Worm (Caenorhabditis elegans) whole organism, L1 larva: ENCODE results near the gene sup-26.

Experiments used
- C16A3.4 ChIP-seq: fragments of 150-350 bp; optimal IDR thresholded peaks from 2 replicates; lab custom pipeline; 2014; ENCODE audit warnings: missing biosample characterization, missing genetic modification characterization
- aly-2 ChIP-seq: fragments of 150-350 bp; optimal IDR thresholded peaks from 2 replicates; lab custom pipeline; 2014; ENCODE audit warnings: missing biosample characterization, missing genetic modification characterization
- blmp-1 ChIP-seq: fragments of 150-350 bp; optimal IDR thresholded peaks from 2 replicates; lab custom pipeline; 2014; ENCODE audit warnings: missing biosample characterization, missing genetic modification characterization
- ceh-8 ChIP-seq: fragments of 200-800 bp; sonication (Bioruptor generic); optimal IDR thresholded peaks from 2 replicates; lab custom pipeline; 2018; ENCODE audit warnings: mild to moderate bottlenecking, missing genetic modification characterization, moderate library complexity, missing compliant biosample characterization
- ceh-82 ChIP-seq, 3 experiments: fragments of 150-350 bp in 1 of 3; sonication (generic microtip) in 2 of 3; optimal IDR thresholded peaks; 2 replicates each; lab custom pipeline; 2014 to 2017; ENCODE audit warnings: missing biosample characterization in 3 of 3, missing genetic modification characterization in 3 of 3
- dsc-1 ChIP-seq: sonication (generic microtip); optimal IDR thresholded peaks from 2 replicates; lab custom pipeline; 2016; ENCODE audit warnings: mild to moderate bottlenecking, missing genetic modification characterization, missing compliant biosample characterization
- efl-1 ChIP-seq, 4 experiments: fragments of 150-350 bp; optimal IDR thresholded peaks in 3 of 4; peaks in 1 of 4; 1 replicate in 1 of 4; 2 replicates in 3 of 4; lab custom pipeline; 2014; ENCODE audit warnings: missing biosample characterization in 2 of 4, missing genetic modification characterization in 2 of 4, missing genetic modification reagents in 2 of 4
- egl-27 ChIP-seq, 2 experiments: fragments of 150-350 bp in 1 of 2; sonication (generic microtip); optimal IDR thresholded peaks; 3 replicates each; lab custom pipeline; 2017 to 2018; ENCODE audit warnings: missing biosample characterization in 2 of 2, missing genetic modification characterization in 2 of 2, missing genetic modification reagents in 2 of 2
- elt-3 ChIP-seq, 6 experiments: fragments of 150-350 bp in 1 of 6; sonication (generic microtip); optimal IDR thresholded peaks; 2 replicates each; lab custom pipeline; 2017 to 2018; ENCODE audit warnings: missing biosample characterization in 6 of 6, missing genetic modification characterization in 6 of 6, inconsistent platforms in 1 of 6
- grh-1 ChIP-seq: fragments of 200-800 bp; sonication (Bioruptor generic); IDR thresholded peaks from 2 replicates; pipeline ENCODE4 v1.3.6; 2022; ENCODE audit warnings: missing genetic modification reagents, missing genetic modification characterization, missing compliant biosample characterization
- hlh-17 ChIP-seq: fragments of 200-800 bp; sonication (Bioruptor generic); optimal IDR thresholded peaks from 2 replicates; lab custom pipeline; 2018; ENCODE audit warnings: missing genetic modification characterization, mild to moderate bottlenecking, missing compliant biosample characterization, moderate library complexity, borderline replicate concordance
- hpl-2 ChIP-seq: fragments of 150-350 bp; optimal IDR thresholded peaks from 2 replicates; lab custom pipeline; 2014; ENCODE audit warnings: missing biosample characterization, missing genetic modification reagents, missing genetic modification characterization
- lin-13 ChIP-seq: fragments of 150-350 bp; optimal IDR thresholded peaks from 2 replicates; lab custom pipeline; 2014; ENCODE audit warnings: missing biosample characterization, missing genetic modification reagents, missing genetic modification characterization
- lin-14 ChIP-seq: fragments of 200-800 bp; sonication (Bioruptor generic); optimal IDR thresholded peaks from 2 replicates; lab custom pipeline; 2018; ENCODE audit warnings: mild to moderate bottlenecking, missing genetic modification characterization, moderate library complexity, missing compliant biosample characterization
- lin-35 ChIP-seq, 2 experiments: fragments of 150-350 bp; optimal IDR thresholded peaks; 2 replicates each; lab custom pipeline; 2014; ENCODE audit warnings: missing biosample characterization in 2 of 2, missing genetic modification characterization in 2 of 2, missing genetic modification reagents in 2 of 2
- lsy-2 ChIP-seq, 2 experiments: fragments of 150-350 bp; optimal IDR thresholded peaks; 2 replicates each; lab custom pipeline; 2014; ENCODE audit warnings: missing biosample characterization in 2 of 2, missing genetic modification characterization in 2 of 2
- mab-9 ChIP-seq: fragments of 200-800 bp; sonication (Bioruptor generic); IDR thresholded peaks from 2 replicates; pipeline ENCODE4 v1.3.6; 2022; ENCODE audit warnings: missing genetic modification reagents, missing genetic modification characterization, missing compliant biosample characterization
- mdl-1 ChIP-seq, 2 experiments: fragments of 150-350 bp; optimal IDR thresholded peaks; 2 replicates each; lab custom pipeline; 2014 to 2017; ENCODE audit warnings: missing biosample characterization in 2 of 2, missing genetic modification characterization in 2 of 2, inconsistent platforms in 1 of 2
- mep-1 ChIP-seq: fragments of 150-350 bp; optimal IDR thresholded peaks from 2 replicates; lab custom pipeline; 2014; ENCODE audit warnings: missing biosample characterization, missing genetic modification characterization
- nhr-11 ChIP-seq: fragments of 150-350 bp; optimal IDR thresholded peaks from 2 replicates; lab custom pipeline; 2014; ENCODE audit warnings: missing biosample characterization, missing genetic modification characterization
- nhr-19 ChIP-seq: fragments of 200-800 bp; sonication (Bioruptor generic); conservative IDR thresholded peaks from 2 replicates; pipeline ENCODE4 v1.3.6; 2022; ENCODE audit warnings: missing genetic modification characterization, missing compliant biosample characterization
- nhr-20 ChIP-seq: sonication (generic microtip); optimal IDR thresholded peaks from 2 replicates; lab custom pipeline; 2016; ENCODE audit warnings: mild to moderate bottlenecking, missing genetic modification characterization, missing compliant biosample characterization
- nhr-237 ChIP-seq: fragments of 150-350 bp; optimal IDR thresholded peaks from 2 replicates; lab custom pipeline; 2014; ENCODE audit warnings: missing biosample characterization, missing genetic modification characterization
- nhr-47 ChIP-seq: sonication (generic microtip); optimal IDR thresholded peaks from 2 replicates; lab custom pipeline; 2016; ENCODE audit warnings: mild to moderate bottlenecking, missing genetic modification characterization, moderate library complexity, missing compliant biosample characterization
- nhr-71 ChIP-seq: sonication (generic microtip); optimal IDR thresholded peaks from 2 replicates; lab custom pipeline; 2016; ENCODE audit warnings: mild to moderate bottlenecking, missing genetic modification characterization, moderate library complexity, missing compliant biosample characterization
- nhr-85 ChIP-seq: sonication (generic microtip); peaks from one replicate; lab custom pipeline; 2016; ENCODE audit warnings: missing genetic modification characterization, inconsistent platforms, missing compliant biosample characterization
- nhr-90 ChIP-seq: sonication (generic microtip); optimal IDR thresholded peaks from 2 replicates; lab custom pipeline; 2016; ENCODE audit warnings: mild to moderate bottlenecking, missing genetic modification characterization, missing compliant biosample characterization; ENCODE audit not compliant: poor library complexity
- rnt-1 ChIP-seq: sonication (generic microtip); optimal IDR thresholded peaks from 2 replicates; lab custom pipeline; 2016; ENCODE audit warnings: mild to moderate bottlenecking, missing genetic modification characterization, moderate library complexity, missing compliant biosample characterization
- snu-23 ChIP-seq: sonication (generic microtip); optimal IDR thresholded peaks from 2 replicates; lab custom pipeline; 2016; ENCODE audit warnings: missing genetic modification characterization, missing compliant biosample characterization
- sox-4 ChIP-seq: sonication (generic microtip); optimal IDR thresholded peaks from 2 replicates; lab custom pipeline; 2016; ENCODE audit warnings: missing genetic modification characterization, missing compliant biosample characterization
- sup-37 ChIP-seq: fragments of 200-800 bp; sonication (Bioruptor generic); optimal IDR thresholded peaks from 2 replicates; lab custom pipeline; 2018; ENCODE audit warnings: mild to moderate bottlenecking, missing genetic modification characterization, missing compliant biosample characterization
- swsn-7 ChIP-seq: sonication (generic microtip); optimal IDR thresholded peaks from 2 replicates; lab custom pipeline; 2016; ENCODE audit warnings: missing genetic modification characterization, missing compliant biosample characterization
- tbx-2 ChIP-seq: sonication (generic microtip); optimal IDR thresholded peaks from 2 replicates; lab custom pipeline; 2016; ENCODE audit warnings: missing genetic modification characterization, missing compliant biosample characterization
- unc-86 ChIP-seq: sonication (generic microtip); optimal IDR thresholded peaks from 2 replicates; lab custom pipeline; 2016; ENCODE audit warnings: missing genetic modification characterization, missing compliant biosample characterization
- unc-98 ChIP-seq: fragments of 200-800 bp; sonication (Bioruptor generic); IDR thresholded peaks from 2 replicates; pipeline ENCODE4 v1.3.6; 2022; ENCODE audit warnings: missing genetic modification characterization, missing compliant biosample characterization
- xbp-1 ChIP-seq: sonication (generic microtip); optimal IDR thresholded peaks from 2 replicates; lab custom pipeline; 2016; ENCODE audit warnings: missing genetic modification characterization, missing compliant biosample characterization
- zip-4 ChIP-seq: fragments of 200-800 bp; sonication (Bioruptor generic); optimal IDR thresholded peaks from 2 replicates; lab custom pipeline; 2018; ENCODE audit warnings: mild to moderate bottlenecking, missing genetic modification characterization, moderate library complexity, missing compliant biosample characterization
- ztf-11 ChIP-seq, 2 experiments: sonication (generic microtip); optimal IDR thresholded peaks; 2 replicates each; lab custom pipeline; 2016 to 2017; ENCODE audit warnings: missing genetic modification characterization in 2 of 2, missing biosample characterization in 1 of 2, missing compliant biosample characterization in 1 of 2

The sup-26 gene

ce11 chrIII:4280215-4281173, at the start of gene sup-26:
Gene sup-26 (minus strand): TSS chrIII:4280224.
- TF ChIP-seq nhr-85 (tag; lab: Kevin White, UChicago) (peak; percentile 90), nhr-47 (tag; lab: Kevin White, UChicago) (peak; percentile 32), ztf-11 (tag; optimal IDR thresholded peaks at IDR 0.05; lab: Kevin White, UChicago) (peak in 1 of 2 experiments; percentile 62), rnt-1 (tag; lab: Kevin White, UChicago) (peak; percentile 41), nhr-19 (GFP tag; lab: Robert Waterston, UW) (0 out of 2 replicates have a peak, but pooled peaks have one; percentile 4), grh-1 (GFP tag; lab: Robert Waterston, UW) (0 out of 2 replicates have a peak, but pooled peaks have one; percentile 3), snu-23 (GFP tag; lab: Kevin White, UChicago) (peak; percentile 43), nhr-71 (tag; lab: Kevin White, UChicago) (peak; percentile 68), tbx-2 (tag; lab: Kevin White, UChicago) (peak; percentile 40), lin-14 (GFP tag; lab: Kevin White, UChicago) (peak; percentile 70), lin-13 (GFP tag; lab: Kevin White, UChicago) (peak; percentile 23), elt-3 (tag; optimal IDR thresholded peaks at IDR 0.05; lab: Kevin White, UChicago) (peak in 1 of 6 experiments; percentile 29), mab-9 (no peak), egl-27 (tag; optimal IDR thresholded peaks at IDR 0.05; lab: Kevin White, UChicago) (no peak), C16A3.4 (no peak), xbp-1 (tag; lab: Kevin White, UChicago) (peak; percentile 17), ceh-8 (GFP tag; lab: Kevin White, UChicago) (no peak), aly-2 (tag; lab: Kevin White, UChicago) (no peak), unc-86 (tag; lab: Kevin White, UChicago) (peak; percentile 9), dsc-1 (peak; percentile 22), nhr-90 (no peak), blmp-1 (tag; lab: Kevin White, UChicago) (peak; percentile 87), lsy-2 (tag; optimal IDR thresholded peaks at IDR 0.05; lab: Kevin White, UChicago) (peak in 1 of 2 experiments; percentile 36), efl-1 (optimal IDR thresholded peaks at IDR 0.05; lab: Kevin White, UChicago) (no peak), efl-1 (GFP tag; optimal IDR thresholded peaks at IDR 0.05 in 1 of 2; lab: Kevin White, UChicago) (peak in 1 of 2 experiments; percentile 91), sup-37 (peak; percentile 19), lin-35 (GFP tag; optimal IDR thresholded peaks at IDR 0.05; lab: Kevin White, UChicago) (peak in 1 of 2 experiments; percentile 45), sox-4 (tag; lab: Kevin White, UChicago) (peak; percentile 0), mdl-1 (tag; optimal IDR thresholded peaks at IDR 0.05; lab: Kevin White, UChicago) (peak in 1 of 2 experiments; percentile 42), nhr-20 (tag; lab: Kevin White, UChicago) (peak; percentile 24), swsn-7 (tag; lab: Kevin White, UChicago) (peak; percentile 49), hpl-2 (GFP tag; lab: Kevin White, UChicago) (no peak), zip-4 (peak; percentile 13), mep-1 (tag; lab: Kevin White, UChicago) (peak; percentile 30), unc-98 (GFP tag; lab: Robert Waterston, UW) (no peak), ceh-82 (tag; optimal IDR thresholded peaks at IDR 0.05; lab: Kevin White, UChicago) (peak in 1 of 3 experiments; percentile 3)
- TF ChIP-seq, all 84 proteins: peak for 27

DNA sequence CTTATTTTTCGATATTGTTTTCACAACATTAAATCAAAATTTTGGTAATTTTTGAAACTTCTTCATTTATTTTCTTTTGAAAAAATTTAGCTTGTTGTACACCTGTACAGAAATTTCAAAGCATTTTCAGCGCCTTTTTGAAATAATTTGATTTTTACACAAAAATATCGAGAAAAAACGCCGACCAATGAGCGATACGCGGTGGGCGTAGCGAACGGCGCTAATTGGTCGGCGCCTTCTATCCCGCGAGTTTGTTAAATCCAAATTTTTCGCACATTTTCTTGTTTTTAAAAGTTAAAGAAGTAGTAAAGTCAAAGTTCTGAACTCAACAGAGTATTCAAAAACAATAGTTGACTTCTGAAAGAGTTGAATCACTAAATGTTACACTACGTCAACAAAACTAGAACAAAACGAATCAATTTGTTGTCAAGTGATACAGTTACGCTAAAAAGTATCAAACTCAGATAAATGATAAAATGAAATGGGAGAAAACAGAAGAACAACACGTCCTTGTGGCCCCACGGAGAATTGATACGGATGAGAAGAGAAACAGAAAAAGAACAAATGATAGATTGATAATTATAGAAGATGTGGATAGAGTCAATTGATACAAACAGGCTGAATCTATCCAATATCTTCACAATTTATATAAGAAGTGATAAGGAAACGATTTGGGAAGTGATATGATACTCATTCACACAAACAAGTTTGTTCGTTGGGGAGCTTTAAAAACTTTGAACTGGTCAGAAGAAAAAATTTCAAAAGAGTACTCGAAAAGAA, 48.4 kb upstream of the sup-26 start:
- TF ChIP-seq nhr-85 (tag; lab: Kevin White, UChicago) (peak; percentile 25), lin-14 (GFP tag; lab: Kevin White, UChicago) (peak; percentile 50), elt-3 (tag; optimal IDR thresholded peaks at IDR 0.05; lab: Kevin White, UChicago) (peak in 5 of 6 experiments; percentile 56 to 89 (median 65)), hlh-17 (no peak), nhr-237 (tag; lab: Kevin White, UChicago) (no peak), nhr-20 (tag; lab: Kevin White, UChicago) (peak; percentile 4), snu-23 (GFP tag; lab: Kevin White, UChicago) (peak; percentile 41), nhr-11 (tag; lab: Kevin White, UChicago) (no peak), blmp-1 (tag; lab: Kevin White, UChicago) (peak; percentile 75)
